Fruit fly (Drosophila melanogaster): ENCODE data around the gene CG10096.
A peak's percentile ranks its signal among the peaks of the same experiment; 100 is the strongest.

The CG10096 gene

DNA sequence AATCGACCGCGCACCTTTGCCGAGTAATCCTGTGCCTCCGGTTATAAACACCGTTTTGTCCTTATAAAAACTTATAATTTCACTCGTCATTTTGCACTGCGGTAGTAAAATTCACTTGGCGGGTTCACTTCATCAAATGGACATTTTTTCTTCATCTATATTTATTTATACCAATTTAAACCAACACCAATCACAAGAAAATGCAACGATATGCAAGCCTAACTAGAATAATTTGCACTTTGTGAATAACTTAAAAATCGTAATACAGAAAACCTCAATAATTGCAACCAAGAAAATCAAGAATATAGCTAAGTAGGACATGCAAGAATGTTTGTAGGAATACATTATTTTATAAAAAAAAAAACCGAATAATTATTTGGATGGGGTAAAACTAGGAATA is at the start of gene CG10096, which contains the start of gene CG10097:
TSS of gene CG10096 (minus strand) at position 101 of the 400 bp plus-strand sequence.
TSS of gene CG10097 (minus strand) at position 101 of the 400 bp plus-strand sequence.
- no peak for TF ChIP-seq CTCF (optimal IDR thresholded peaks at IDR 0.05)
- TF ChIP-seq CG8478 (optimal IDR thresholded peaks at IDR 0.05) = no peak

DNA sequence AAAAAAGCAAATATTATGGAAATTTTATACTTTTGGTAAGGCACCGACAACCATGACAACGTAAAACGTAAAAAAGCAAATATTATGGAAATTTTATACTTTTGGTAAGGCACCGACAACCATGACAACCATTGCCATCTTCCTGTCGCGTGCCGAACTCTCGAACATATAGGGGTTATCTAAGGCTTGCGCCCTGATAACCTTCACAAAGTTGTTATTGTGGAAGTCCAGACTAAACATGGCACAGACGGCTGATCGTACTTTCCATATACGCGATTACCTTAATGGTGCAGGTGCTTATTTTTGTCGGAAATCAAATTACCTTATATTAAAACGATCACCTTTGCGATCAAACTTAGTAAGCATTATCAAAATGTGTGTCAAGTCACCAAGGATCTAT is 49.7 kb upstream of the CG10096 start:
- no peak for TF ChIP-seq CG8478 (optimal IDR thresholded peaks at IDR 0.05)
- TF ChIP-seq CTCF (optimal IDR thresholded peaks at IDR 0.05) = no peak

DNA sequence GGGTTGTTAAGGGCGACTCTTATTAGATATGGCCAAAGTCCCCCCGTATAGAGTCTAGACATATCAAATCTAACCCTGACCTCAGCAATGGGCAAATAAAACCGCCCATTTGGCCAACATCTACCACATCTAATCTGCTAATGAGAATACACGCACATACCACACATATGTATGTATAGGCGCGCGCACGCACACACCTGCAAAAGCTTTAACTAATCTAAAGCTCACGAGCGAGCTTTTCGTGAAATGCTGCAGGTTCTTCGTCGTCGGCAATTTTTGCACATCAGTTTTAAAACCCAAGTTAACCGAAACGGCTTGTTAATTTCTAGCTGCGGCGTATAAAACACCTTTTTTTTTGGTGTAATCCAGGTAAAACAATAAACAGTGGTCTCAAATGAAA is 48.0 kb upstream of the CG10096 start:
- TF ChIP-seq CG8478 (optimal IDR thresholded peaks at IDR 0.05) (no peak), CTCF (optimal IDR thresholded peaks at IDR 0.05) (no peak)

DNA sequence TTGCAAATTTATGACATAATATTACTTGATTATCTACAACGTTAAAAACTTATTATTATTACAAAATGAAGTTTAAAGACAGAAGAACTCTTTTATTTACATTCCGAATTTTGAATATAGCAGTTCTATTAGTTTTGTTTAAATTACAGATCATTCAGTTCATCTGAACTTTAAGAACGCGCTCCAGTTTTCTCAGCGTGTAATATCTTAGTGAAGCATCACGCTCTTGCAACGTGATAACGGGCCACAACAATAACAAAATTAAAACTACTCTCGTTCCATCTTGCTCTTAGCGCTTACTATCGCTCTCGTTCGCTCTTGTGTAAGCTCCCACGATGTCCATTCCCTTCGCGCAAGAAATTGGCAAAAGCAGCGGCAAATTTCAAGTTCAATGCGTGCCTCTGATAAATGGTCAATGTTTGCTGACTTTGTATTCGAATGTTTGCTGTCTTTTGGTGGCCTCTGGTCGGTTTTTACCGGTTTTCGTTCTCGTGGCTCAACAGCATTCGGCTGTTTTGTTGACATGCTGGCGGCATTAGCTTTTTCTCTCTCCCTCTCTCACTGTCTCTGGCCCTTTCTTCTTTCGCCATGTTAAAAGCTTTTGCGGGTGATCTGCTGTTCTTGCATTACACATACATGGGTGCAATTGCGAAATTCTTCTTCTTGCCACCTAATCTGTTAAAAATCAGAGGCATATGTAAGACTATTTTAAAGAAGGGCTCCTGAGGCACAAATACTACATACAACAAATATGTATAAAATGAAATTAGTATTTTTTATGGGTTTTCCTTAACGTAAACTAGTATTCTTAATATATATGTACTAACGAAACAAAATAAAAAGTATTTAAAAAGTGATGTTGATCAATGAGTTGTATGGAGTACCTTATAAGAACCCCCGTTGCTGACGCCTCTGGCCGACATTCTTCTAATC is 47.1 kb upstream of the CG10096 start:
- TF ChIP-seq CG8478 (optimal IDR thresholded peaks at IDR 0.05) = no peak

DNA sequence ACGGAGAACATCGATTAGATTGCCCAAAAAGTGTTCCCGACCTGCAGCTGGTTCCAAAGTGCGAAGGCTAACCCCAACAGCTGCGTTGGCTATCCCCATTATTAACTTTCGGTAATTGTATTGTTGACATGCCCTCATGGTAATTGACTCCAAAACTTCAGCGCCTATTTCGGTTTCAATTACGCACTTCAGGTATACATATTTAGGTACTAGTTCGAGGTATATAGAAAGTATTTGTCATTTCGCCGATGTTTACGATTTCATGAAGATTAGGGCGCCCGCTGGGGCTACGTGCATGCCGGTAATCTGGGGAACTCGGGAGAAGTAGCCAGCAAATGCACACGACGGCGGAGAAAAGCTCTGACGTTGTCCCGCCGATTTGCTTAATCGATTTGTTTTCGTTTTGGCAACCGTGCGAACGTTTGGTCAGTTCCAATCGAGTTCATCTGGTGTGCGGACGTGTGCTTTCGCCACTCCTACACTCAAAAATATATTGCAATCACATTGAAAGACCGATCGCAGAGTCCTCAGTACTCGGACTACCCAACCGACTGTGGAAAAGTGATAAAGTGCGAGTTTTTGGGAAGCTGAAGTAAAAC is 45.3 kb upstream of the CG10096 start:
- TF ChIP-seq CG8478 (optimal IDR thresholded peaks at IDR 0.05) (no peak), CTCF (optimal IDR thresholded peaks at IDR 0.05) (no peak)

DNA sequence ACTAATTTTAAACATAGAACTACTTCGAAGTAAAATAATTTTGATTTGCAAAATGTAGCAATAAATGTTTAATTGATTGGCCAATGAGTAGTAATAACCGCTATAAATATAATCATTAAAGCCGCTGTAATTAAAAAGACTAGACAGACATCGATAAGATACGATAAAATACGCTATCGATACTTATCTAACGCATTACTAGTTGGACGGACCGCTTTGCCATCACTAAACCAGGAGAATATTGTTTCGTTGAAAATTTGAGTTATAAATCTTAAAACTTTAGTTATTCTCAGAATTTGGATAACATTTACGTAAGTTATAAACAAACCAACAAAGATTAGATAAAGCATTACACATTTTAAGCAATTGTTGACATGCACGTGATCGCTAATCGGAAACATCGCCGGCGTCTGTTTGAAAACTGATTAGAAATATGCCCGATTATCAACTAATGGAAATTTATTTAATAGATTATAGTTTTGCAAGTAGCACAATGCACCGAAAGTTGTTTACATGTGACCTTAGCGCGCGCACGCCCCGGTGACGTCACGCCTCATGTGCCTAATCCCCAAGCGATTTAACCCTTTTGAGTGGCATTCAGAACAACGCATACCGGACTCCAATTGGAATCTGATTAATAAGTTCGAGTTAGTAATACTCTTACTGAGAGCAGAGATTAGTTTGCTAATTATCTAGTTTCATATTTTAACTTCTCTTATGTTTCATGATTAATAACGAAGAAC is 43.8 kb upstream of the CG10096 start, which contains the start of gene Desat1:
TSS of gene Desat1 (plus strand) at position 200 of the 743 bp plus-strand sequence.
- TF ChIP-seq CTCF (optimal IDR thresholded peaks at IDR 0.05) (peak in 1 of 2 experiments; percentile 5), CG8478 (optimal IDR thresholded peaks at IDR 0.05) (no peak)

dm6 chr3R:12439039-12439400 is 43.2 kb upstream of the CG10096 start, which contains the start of the genes CG17207 and CG46427:
Gene CG17207, minus strand, starts transcription at chr3R:12439139.
Gene CG46427, minus strand, starts transcription at chr3R:12439139.
- TF ChIP-seq CTCF (optimal IDR thresholded peaks at IDR 0.05) (no peak), CG8478 (optimal IDR thresholded peaks at IDR 0.05) (no peak)

- TF ChIP-seq CG8478 (optimal IDR thresholded peaks at IDR 0.05) = no peak
- TF ChIP-seq CTCF (optimal IDR thresholded peaks at IDR 0.05) = no peak
These were observed 40.2 kb upstream of the CG10096 start, which contains the start of gene Desat2 for dm6 chr3R:12435948-12436347. Gene Desat2, plus strand, starts transcription at chr3R:12436248.

DNA sequence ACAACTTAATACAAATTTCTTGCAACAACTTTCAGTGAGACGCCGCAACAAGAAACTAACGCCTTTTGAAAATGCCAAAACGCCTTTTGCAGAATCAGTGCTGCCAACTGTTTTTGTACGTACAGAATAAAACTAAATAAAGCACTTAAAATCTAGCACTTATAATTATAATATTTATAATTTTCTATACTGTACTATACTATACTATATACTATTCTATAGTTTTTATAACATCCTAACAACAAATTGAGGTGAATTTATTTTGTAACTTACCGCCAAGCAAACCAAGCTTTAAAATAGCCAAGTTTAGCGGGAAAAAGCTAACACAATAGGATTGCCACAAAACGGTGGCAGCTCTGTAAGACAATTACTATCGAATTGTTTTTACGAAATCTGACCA is 38.0 kb upstream of the CG10096 start, which contains the start of the genes Aos1 and Srlp:
TSS of gene Aos1 (minus strand) at position 59 of the 400 bp plus-strand sequence.
TSS of gene Srlp (plus strand) at position 335 of the 400 bp plus-strand sequence.
- TF ChIP-seq CG8478 (optimal IDR thresholded peaks at IDR 0.05) = no peak
- no peak for TF ChIP-seq CTCF (optimal IDR thresholded peaks at IDR 0.05)

DNA sequence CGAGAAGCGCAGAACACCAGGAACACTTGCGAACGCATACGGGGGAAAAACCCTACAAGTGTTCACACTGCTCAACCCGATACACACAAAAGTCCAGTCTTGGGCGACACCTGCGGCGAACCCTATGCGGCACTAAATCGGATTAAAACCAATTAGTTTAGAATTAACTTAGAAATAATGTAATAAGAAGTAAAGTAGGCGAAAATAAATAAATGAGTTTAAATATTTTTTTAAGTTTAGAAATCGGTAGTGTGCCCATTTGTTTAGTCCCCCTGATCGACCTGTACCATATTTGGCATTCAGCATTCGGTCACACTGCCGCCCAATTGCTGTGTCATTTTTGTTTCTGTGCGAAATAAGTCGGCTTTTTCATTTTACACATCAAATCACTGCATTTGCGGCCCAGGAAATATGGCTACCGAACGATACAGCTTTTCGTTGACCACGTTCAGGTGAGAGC is 35.3 kb upstream of the CG10096 start, which contains the start of gene Prosalpha2:
TSS of gene Prosalpha2 (plus strand) at position 292 of the 460 bp plus-strand sequence.
- TF ChIP-seq CG8478 (optimal IDR thresholded peaks at IDR 0.05) (no peak), CTCF (optimal IDR thresholded peaks at IDR 0.05) (no peak)

- TF ChIP-seq CTCF (optimal IDR thresholded peaks at IDR 0.05) (no peak), CG8478 (optimal IDR thresholded peaks at IDR 0.05) (no peak)
These were observed 33.4 kb upstream of the CG10096 start, which contains the start of the genes CG5641 and CG5245 for dm6 chr3R:12429120-12429610. Gene CG5641, minus strand, starts transcription at chr3R:12429282. Gene CG5245, plus strand, starts transcription at chr3R:12429560.

dm6 chr3R:12426310-12426653 is 30.5 kb upstream of the CG10096 start, which contains the start of gene NANS:
Gene NANS, plus strand, starts transcription at chr3R:12426578.
- TF ChIP-seq CTCF (optimal IDR thresholded peaks at IDR 0.05) = no peak
- TF ChIP-seq CG8478 (optimal IDR thresholded peaks at IDR 0.05) = no peak

- TF ChIP-seq CG8478 (optimal IDR thresholded peaks at IDR 0.05) (no peak), CTCF (optimal IDR thresholded peaks at IDR 0.05) (peak in 1 of 2 experiments; percentile 12)
These were observed 29.9 kb upstream of the CG10096 start, which contains the start of gene Pp1-87B for dm6 chr3R:12425510-12426309. Gene Pp1-87B, minus strand, starts transcription at chr3R:12425917.
